Fruit fly (Drosophila melanogaster) whole organism, pupa: ENCODE data around the gene Rab1.

ENCODE experiments used
- CG15710 ChIP-seq: fragments of 200-800 bp; sonication (Bioruptor generic); optimal IDR thresholded peaks from 2 replicates; lab custom pipeline; 2018; ENCODE audit warnings: missing biosample characterization, mild to moderate bottlenecking, missing genetic modification characterization, moderate library complexity
- CG4496 ChIP-seq: fragments of 200-800 bp; sonication (Bioruptor generic); IDR thresholded peaks from 3 replicates; pipeline ENCODE4 v1.3.6; 2022; ENCODE audit warnings: missing biosample characterization, missing genetic modification characterization
- CG9948 ChIP-seq: fragments of 200-800 bp; sonication (Bioruptor generic); optimal IDR thresholded peaks from 2 replicates; lab custom pipeline; 2018; ENCODE audit warnings: missing biosample characterization, mild to moderate bottlenecking, missing genetic modification characterization, moderate library complexity
- Pif1B ChIP-seq: fragments of 200-800 bp; sonication (Bioruptor generic); optimal IDR thresholded peaks from 3 replicates; lab custom pipeline; 2016; ENCODE audit warnings: missing biosample characterization, missing genetic modification characterization
- Snoo ChIP-seq: fragments of 200-800 bp; sonication (Bioruptor generic); optimal IDR thresholded peaks from 3 replicates; lab custom pipeline; 2017; ENCODE audit warnings: missing biosample characterization, mild to moderate bottlenecking, missing genetic modification characterization, inconsistent platforms
- fd96Ca ChIP-seq: fragments of 200-800 bp; sonication (Bioruptor generic); IDR thresholded peaks from 3 replicates; pipeline ENCODE4 v1.3.6; 2022; ENCODE audit warnings: missing biosample characterization, missing genetic modification characterization

The Rab1 gene

dm6 chr3R:21218733-21219165, 50.1 kb downstream of the Rab1 start, which contains the start of the genes Smyd5 and Oga:
TSS of gene Smyd5 (minus strand) at chr3R:21218791.
TSS of gene Oga (plus strand) at chr3R:21219077.
- no peak for TF ChIP-seq Pif1B
- no peak for TF ChIP-seq fd96Ca
- TF ChIP-seq CG15710 (tag; lab: Kevin White, UChicago) = peak; percentile 8
- peak; percentile 0 for TF ChIP-seq Snoo (tag; lab: Kevin White, UChicago)
- TF ChIP-seq CG9948 (tag; lab: Kevin White, UChicago) = no peak
- 0 out of 3 replicates have a peak, but pooled peaks have one; percentile 26 for TF ChIP-seq CG4496 (GFP tag; lab: Robert Waterston, UW)
